Fruit fly (Drosophila melanogaster): ENCODE data around the gene CG46396.

- no peak for TF ChIP-seq Myc (optimal IDR thresholded peaks at IDR 0.05)
- no peak for TF ChIP-seq h (optimal IDR thresholded peaks at IDR 0.05)
- TF ChIP-seq ttk (optimal IDR thresholded peaks at IDR 0.05): no peak
- no peak for TF ChIP-seq Sin3A (optimal IDR thresholded peaks at IDR 0.05)
- TF ChIP-seq insv (optimal IDR thresholded peaks at IDR 0.05): no peak
These were observed 37.8 kb downstream of the CG46396 start, which contains the start of gene CG17917 for dm6 chr3R:6341668-6342067.

Data from Kc167 (cell line).